Worm (Caenorhabditis elegans) whole organism, young adult: ENCODE results near the gene frg-1.

Experiments
- C06A6.2 ChIP-seq: fragments of 200-800 bp; sonication (Bioruptor generic); conservative IDR thresholded peaks from 2 replicates; pipeline ENCODE4 v1.3.6; 2022; ENCODE audit warnings: missing genetic modification characterization, missing compliant biosample characterization
- D2030.7 ChIP-seq: fragments of 200-800 bp; sonication (Bioruptor generic); IDR thresholded peaks from 2 replicates; pipeline ENCODE4 v1.3.6; 2022; ENCODE audit warnings: missing genetic modification reagents, missing genetic modification characterization, missing compliant biosample characterization
- F23B12.7 ChIP-seq: sonication (generic microtip); optimal IDR thresholded peaks from 2 replicates; lab custom pipeline; 2017; ENCODE audit warnings: missing genetic modification characterization, mild to moderate bottlenecking, missing compliant biosample characterization, antibody characterized with exemption, moderate library complexity; ENCODE audit not compliant: insufficient read depth
- F52B5.7 ChIP-seq: sonication (generic microtip); optimal IDR thresholded peaks from 2 replicates; lab custom pipeline; 2016; ENCODE audit warnings: mild to moderate bottlenecking, missing genetic modification characterization, missing compliant biosample characterization
- K11D2.4 ChIP-seq: fragments of 200-800 bp; sonication (Bioruptor generic); IDR thresholded peaks from 2 replicates; pipeline ENCODE4 v1.3.6; 2022; ENCODE audit warnings: missing genetic modification reagents, missing genetic modification characterization, missing compliant biosample characterization
- Y56A3A.18 ChIP-seq: fragments of 200-800 bp; sonication (Bioruptor generic); IDR thresholded peaks from 2 replicates; pipeline ENCODE4 v1.3.6; 2022; ENCODE audit warnings: missing genetic modification reagents, missing genetic modification characterization, missing compliant biosample characterization
- Y67H2A.10 ChIP-seq: fragments of 200-800 bp; sonication (Bioruptor generic); conservative IDR thresholded peaks from 2 replicates; pipeline ENCODE4 v1.3.6; 2022; ENCODE audit warnings: missing genetic modification reagents, missing genetic modification characterization, missing compliant biosample characterization
- Y95B8A.8 ChIP-seq: fragments of 200-800 bp; sonication (Bioruptor generic); IDR thresholded peaks from 2 replicates; pipeline ENCODE4 v1.3.6; 2022; ENCODE audit warnings: missing genetic modification reagents, missing genetic modification characterization, missing compliant biosample characterization
- ZK185.1 ChIP-seq: sonication (generic microtip); optimal IDR thresholded peaks from 2 replicates; lab custom pipeline; 2016; ENCODE audit warnings: mild to moderate bottlenecking, missing genetic modification characterization, missing compliant biosample characterization; ENCODE audit not compliant: poor library complexity, severe bottlenecking
- attf-5 ChIP-seq: fragments of 200-800 bp; sonication (Bioruptor generic); optimal IDR thresholded peaks from 2 replicates; lab custom pipeline; 2018; ENCODE audit warnings: mild to moderate bottlenecking, missing genetic modification characterization, missing compliant biosample characterization
- bed-2 ChIP-seq: fragments of 200-800 bp; sonication (Bioruptor generic); IDR thresholded peaks from 2 replicates; pipeline ENCODE4 v1.3.6; 2022; ENCODE audit warnings: missing genetic modification reagents, missing genetic modification characterization, missing compliant biosample characterization
- ccch-3 ChIP-seq: fragments of 200-800 bp; sonication (Bioruptor generic); optimal IDR thresholded peaks from 2 replicates; lab custom pipeline; 2018; ENCODE audit warnings: mild to moderate bottlenecking, missing genetic modification characterization, missing compliant biosample characterization
- ceh-40 ChIP-seq: fragments of 200-800 bp; sonication (Bioruptor generic); IDR thresholded peaks from 2 replicates; pipeline ENCODE4 v1.3.6; 2022; ENCODE audit warnings: missing genetic modification characterization, missing compliant biosample characterization
- ceh-91 ChIP-seq: fragments of 200-800 bp; sonication (Bioruptor generic); IDR thresholded peaks from 2 replicates; pipeline ENCODE4 v1.3.6; 2022; ENCODE audit warnings: missing genetic modification reagents, missing genetic modification characterization, missing compliant biosample characterization
- chd-7 ChIP-seq: sonication (generic microtip); optimal IDR thresholded peaks from 2 replicates; lab custom pipeline; 2016; ENCODE audit warnings: mild to moderate bottlenecking, missing genetic modification characterization, moderate library complexity, missing compliant biosample characterization
- die-1 ChIP-seq: sonication (generic microtip); optimal IDR thresholded peaks from 2 replicates; lab custom pipeline; 2016; ENCODE audit warnings: missing genotype, mild to moderate bottlenecking, missing genetic modification characterization, missing compliant biosample characterization
- egl-18 ChIP-seq: fragments of 200-800 bp; sonication (Bioruptor generic); IDR thresholded peaks from 2 replicates; pipeline ENCODE4 v1.3.6; 2022; ENCODE audit warnings: missing genetic modification reagents, missing genetic modification characterization, missing compliant biosample characterization
- him-1 ChIP-seq: sonication (generic microtip); optimal IDR thresholded peaks from 2 replicates; lab custom pipeline; 2016; ENCODE audit warnings: missing genotype, missing genetic modification reagents, missing genetic modification characterization, missing compliant biosample characterization
- hrde-1 ChIP-seq: sonication (generic microtip); optimal IDR thresholded peaks from 2 replicates; lab custom pipeline; 2016; ENCODE audit warnings: missing genetic modification characterization, mild to moderate bottlenecking, missing compliant biosample characterization, moderate library complexity, missing genotype, missing genetic modification reagents, borderline replicate concordance
- lsl-1 ChIP-seq: fragments of 200-800 bp; sonication (Bioruptor generic); optimal IDR thresholded peaks from 2 replicates; lab custom pipeline; 2018; ENCODE audit warnings: mild to moderate bottlenecking, missing genetic modification characterization, moderate library complexity, missing compliant biosample characterization
- nfya-1 ChIP-seq: sonication (generic microtip); optimal IDR thresholded peaks from 2 replicates; lab custom pipeline; 2017; ENCODE audit warnings: antibody characterized with exemption, missing compliant biosample characterization, missing genetic modification characterization, borderline replicate concordance; ENCODE audit not compliant: insufficient read depth
- nfya-2 ChIP-seq: fragments of 200-800 bp; sonication (Bioruptor generic); IDR thresholded peaks from 2 replicates; pipeline ENCODE4 v1.3.6; 2022; ENCODE audit warnings: missing genetic modification reagents, missing genetic modification characterization, missing compliant biosample characterization
- nhr-80 ChIP-seq: sonication (generic microtip); optimal IDR thresholded peaks from 2 replicates; lab custom pipeline; 2016; ENCODE audit warnings: missing genetic modification characterization, missing compliant biosample characterization
- repo-1 ChIP-seq: sonication (generic microtip); optimal IDR thresholded peaks from 2 replicates; lab custom pipeline; 2017; ENCODE audit warnings: mild to moderate bottlenecking, missing genetic modification characterization, missing compliant biosample characterization
- snpc-3.4 ChIP-seq: sonication (generic microtip); optimal IDR thresholded peaks from 2 replicates; lab custom pipeline; 2017; ENCODE audit warnings: missing genetic modification characterization, mild to moderate bottlenecking, missing compliant biosample characterization, antibody characterized with exemption, moderate library complexity, missing genotype, missing genetic modification reagents
- sptf-2 ChIP-seq: fragments of 200-800 bp; sonication (Bioruptor generic); optimal IDR thresholded peaks from 2 replicates; lab custom pipeline; 2018; ENCODE audit warnings: mild to moderate bottlenecking, missing genetic modification characterization, missing compliant biosample characterization
- unc-130 ChIP-seq: sonication (generic microtip); optimal IDR thresholded peaks from 2 replicates; lab custom pipeline; 2016; ENCODE audit warnings: missing genetic modification reagents, missing genetic modification characterization, missing compliant biosample characterization
- ztf-18 ChIP-seq: sonication (generic microtip); optimal IDR thresholded peaks from 2 replicates; lab custom pipeline; 2016; ENCODE audit warnings: missing genotype, mild to moderate bottlenecking, missing genetic modification characterization, missing compliant biosample characterization
- ztf-28 ChIP-seq: fragments of 200-800 bp; sonication (Bioruptor generic); IDR thresholded peaks from 2 replicates; pipeline ENCODE4 v1.3.6; 2022; ENCODE audit warnings: missing genetic modification reagents, missing genetic modification characterization, missing compliant biosample characterization
- ztf-3 ChIP-seq: fragments of 200-800 bp; sonication (Bioruptor generic); optimal IDR thresholded peaks from 2 replicates; lab custom pipeline; 2018; ENCODE audit warnings: mild to moderate bottlenecking, missing genetic modification characterization, missing compliant biosample characterization

The frg-1 gene

DNA sequence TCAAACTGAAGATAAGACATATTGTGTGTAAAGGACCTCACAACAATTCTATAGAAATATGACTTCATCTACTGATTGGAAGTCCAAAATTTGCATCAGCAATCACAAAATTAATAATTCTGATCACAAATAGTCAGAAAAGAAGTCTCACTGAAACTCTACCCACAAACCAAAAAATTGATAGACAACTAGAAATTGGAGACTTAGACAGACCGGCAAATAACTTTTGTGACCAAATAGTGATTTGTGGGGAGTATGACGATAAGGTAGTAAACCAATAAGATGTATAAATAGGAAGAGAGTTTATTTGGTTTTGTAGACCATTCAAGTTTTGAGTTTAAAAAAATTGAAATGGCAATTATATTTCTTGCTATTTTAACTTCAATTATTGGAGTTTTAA, 45.3 kb downstream of the frg-1 start, which contains the start of gene cyp-13A12:
Gene cyp-13A12 (plus strand): TSS at position 267 of the 400 bp plus-strand sequence.
- TF ChIP-seq lsl-1 (GFP tag; lab: Kevin White, UChicago) (no peak), nhr-80 (tag; lab: Kevin White, UChicago) (peak; percentile 48)

DNA sequence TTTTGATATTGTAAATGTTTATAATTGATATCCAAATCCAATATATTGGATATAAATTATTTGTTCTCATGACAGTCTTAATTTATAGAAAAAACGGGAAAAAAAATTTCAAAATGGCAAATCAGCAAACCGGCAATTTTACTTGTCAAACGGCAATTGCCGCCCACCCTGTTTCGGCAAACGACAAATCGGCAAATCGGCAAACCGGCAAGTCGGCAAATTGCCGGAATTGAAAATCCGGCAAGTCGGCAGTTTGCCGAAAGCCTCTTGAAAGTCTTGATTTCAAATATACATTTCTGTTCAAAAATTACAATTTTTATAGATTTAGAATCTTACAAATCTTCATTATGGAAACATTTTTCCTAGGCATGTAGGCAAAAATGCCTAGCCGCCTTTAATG, 49.0 kb downstream of the frg-1 start:
- TF ChIP-seq nfya-2 (no peak), sptf-2 (GFP tag; lab: Kevin White, UChicago) (no peak), ceh-91 (no peak), nfya-1 (tag; lab: Kevin White, UChicago) (no peak), him-1 (tag; lab: Kevin White, UChicago) (no peak), ceh-40 (GFP tag; lab: Robert Waterston, UW) (no peak), F52B5.7 (tag; lab: Kevin White, UChicago) (no peak), die-1 (tag; lab: Kevin White, UChicago) (no peak), unc-130 (GFP tag; lab: Kevin White, UChicago) (no peak), K11D2.4 (GFP tag; lab: Robert Waterston, UW) (no peak), ZK185.1 (tag; lab: Kevin White, UChicago) (no peak), Y67H2A.10 (GFP tag; lab: Robert Waterston, UW) (no peak)

ce11 chrIII:13029608-13030007, 50.6 kb downstream of the frg-1 start, which contains the start of gene F14F7.4:
F14F7.4 (minus strand) TSS chrIII:13029708.
- TF ChIP-seq snpc-3.4 (tag; lab: Kevin White, UChicago), result no peak
- TF ChIP-seq Y67H2A.10 (GFP tag; lab: Robert Waterston, UW), result no peak
- TF ChIP-seq ztf-18 (tag; lab: Kevin White, UChicago), result no peak
- TF ChIP-seq bed-2 (GFP tag; lab: Robert Waterston, UW), result no peak
- TF ChIP-seq Y56A3A.18 (GFP tag; lab: Robert Waterston, UW), result no peak
- no peak for TF ChIP-seq repo-1
- no peak for TF ChIP-seq ccch-3 (GFP tag; lab: Kevin White, UChicago)
- no peak for TF ChIP-seq chd-7 (tag; lab: Kevin White, UChicago)
- no peak for TF ChIP-seq Y95B8A.8 (GFP tag; lab: Robert Waterston, UW)
- TF ChIP-seq attf-5, result no peak
- no peak for TF ChIP-seq D2030.7
- TF ChIP-seq ztf-28 (GFP tag; lab: Robert Waterston, UW), result no peak
- no peak for TF ChIP-seq C06A6.2 (GFP tag; lab: Robert Waterston, UW)
- TF ChIP-seq egl-18 (GFP tag; lab: Robert Waterston, UW), result no peak
- no peak for TF ChIP-seq ztf-3 (GFP tag; lab: Kevin White, UChicago)
- no peak for TF ChIP-seq F23B12.7 (tag; lab: Kevin White, UChicago)
- no peak for TF ChIP-seq K11D2.4 (GFP tag; lab: Robert Waterston, UW)
- TF ChIP-seq hrde-1 (tag; lab: Kevin White, UChicago), result no peak
